Fruit fly (Drosophila melanogaster): ENCODE results near the gene CG46310.

DNA sequence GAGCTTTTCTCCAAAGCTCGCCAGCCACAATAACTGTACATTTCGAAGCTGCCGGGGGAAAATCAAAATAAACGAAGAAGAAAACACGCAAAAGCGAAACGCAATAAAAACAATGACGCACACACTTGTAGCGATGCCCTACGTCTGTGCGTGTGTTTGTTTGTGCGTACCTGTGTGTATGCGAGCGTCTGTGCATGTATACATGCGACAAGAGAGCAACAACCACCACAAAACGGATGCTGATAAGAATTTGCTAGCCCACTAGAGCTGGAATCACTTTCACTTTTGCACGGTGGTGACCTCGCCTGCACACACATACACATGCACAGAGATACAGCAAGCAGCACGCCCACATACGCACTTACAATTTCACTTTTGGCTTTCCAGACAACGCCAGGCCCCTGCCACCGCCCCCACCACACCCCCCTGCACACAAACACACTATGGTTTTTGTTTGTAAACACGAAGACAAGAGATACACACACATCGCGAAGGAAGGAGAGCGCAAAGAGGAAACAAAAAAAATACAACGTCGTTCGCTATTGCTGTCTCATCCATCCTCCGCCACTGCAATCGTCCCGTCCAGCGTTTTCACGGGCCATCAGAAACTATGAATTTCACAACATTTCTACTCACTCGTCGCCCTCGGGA, 16.7 kb upstream of the CG46310 start:
- peak; percentile 91 for TF ChIP-seq fkh (GFP tag; optimal IDR thresholded peaks at IDR 0.05)
- no peak for TF ChIP-seq Sox102F (GFP tag; optimal IDR thresholded peaks at IDR 0.05)
- no peak for TF ChIP-seq Sox15 (GFP tag; optimal IDR thresholded peaks at IDR 0.05)
- TF ChIP-seq Hr38 (GFP tag; optimal IDR thresholded peaks at IDR 0.05) = no peak
- TF ChIP-seq spab (GFP tag; optimal IDR thresholded peaks at IDR 0.05) = peak; percentile 27
- TF ChIP-seq Blimp-1 (GFP tag; optimal IDR thresholded peaks at IDR 0.05) = peak; percentile 95
- TF ChIP-seq CG34406 (GFP tag; optimal IDR thresholded peaks at IDR 0.05) = no peak
- TF ChIP-seq dsx (GFP tag; optimal IDR thresholded peaks at IDR 0.05; ENCODE audit: poor library complexity, severe bottlenecking) = peak; percentile 73
- no peak for TF ChIP-seq CG9139 (GFP tag; optimal IDR thresholded peaks at IDR 0.05)
